Worm (Caenorhabditis elegans) whole organism, L4 larva: ENCODE data around the gene F59E12.17.
A peak's percentile ranks its signal among the peaks of the same experiment; 100 is the strongest.

Experiments
- F26F4.8 ChIP-seq: fragments of 200-800 bp; sonication (Bioruptor generic); conservative IDR thresholded peaks from 2 replicates; pipeline ENCODE4 v1.3.6; 2022; ENCODE audit warnings: missing genetic modification characterization, missing compliant biosample characterization
- F49E8.2 ChIP-seq: sonication (generic microtip); optimal IDR thresholded peaks from 2 replicates; lab custom pipeline; 2016; ENCODE audit warnings: missing compliant biosample characterization, mild to moderate bottlenecking, missing genetic modification characterization, borderline replicate concordance
- R02D3.7 ChIP-seq: fragments of 150-350 bp; sonication (generic microtip); optimal IDR thresholded peaks from 3 replicates; lab custom pipeline; 2014; ENCODE audit warnings: missing biosample characterization, missing genetic modification characterization
- T26A8.4 ChIP-seq: fragments of 200-800 bp; sonication (Bioruptor generic); IDR thresholded peaks from 2 replicates; pipeline ENCODE4 v1.3.6; 2022; ENCODE audit warnings: missing genetic modification characterization, missing compliant biosample characterization
- Y105C5A.15 ChIP-seq: fragments of 200-800 bp; sonication (Bioruptor generic); IDR thresholded peaks from 2 replicates; pipeline ENCODE4 v1.3.6; 2022; ENCODE audit warnings: missing genetic modification characterization, missing compliant biosample characterization
- Y75B8A.6 ChIP-seq: fragments of 200-800 bp; sonication (Bioruptor generic); IDR thresholded peaks from 2 replicates; pipeline ENCODE4 v1.3.6; 2022; ENCODE audit warnings: missing genetic modification reagents, missing genetic modification characterization, missing compliant biosample characterization
- ZK546.5 ChIP-seq, 2 experiments: sonication (generic microtip); optimal IDR thresholded peaks; 2 replicates each; lab custom pipeline; 2017; ENCODE audit warnings: missing biosample characterization in 2 of 2, missing genetic modification characterization in 2 of 2
- aha-1 ChIP-seq: fragments of 150-350 bp; peaks from one replicate; lab custom pipeline; 2014; ENCODE audit warnings: missing biosample characterization, missing genetic modification characterization
- arid-1 ChIP-seq: fragments of 200-800 bp; sonication (Bioruptor generic); conservative IDR thresholded peaks from 2 replicates; pipeline ENCODE4 v1.3.6; 2022; ENCODE audit warnings: missing genetic modification reagents, missing genetic modification characterization, missing compliant biosample characterization
- attf-4 ChIP-seq: sonication (generic microtip); optimal IDR thresholded peaks from 3 replicates; lab custom pipeline; 2017; ENCODE audit warnings: missing biosample characterization, missing genetic modification characterization
- ceh-28 ChIP-seq: fragments of 150-350 bp; optimal IDR thresholded peaks from 2 replicates; lab custom pipeline; 2014; ENCODE audit warnings: missing biosample characterization, missing genetic modification reagents, missing genetic modification characterization
- ceh-32 ChIP-seq: sonication (generic microtip); optimal IDR thresholded peaks from 2 replicates; lab custom pipeline; 2016; ENCODE audit warnings: mild to moderate bottlenecking, missing genetic modification characterization, missing compliant biosample characterization; ENCODE audit not compliant: poor library complexity
- ceh-82 ChIP-seq: sonication (generic microtip); optimal IDR thresholded peaks from 2 replicates; lab custom pipeline; 2017; ENCODE audit warnings: missing biosample characterization, missing genetic modification characterization
- cey-2 ChIP-seq: sonication (generic microtip); optimal IDR thresholded peaks from 3 replicates; lab custom pipeline; 2017; ENCODE audit warnings: missing genetic modification characterization, mild to moderate bottlenecking, missing compliant biosample characterization, antibody characterized with exemption, borderline replicate concordance; ENCODE audit not compliant: insufficient read depth
- daf-12 ChIP-seq: fragments of 150-350 bp; optimal IDR thresholded peaks from 2 replicates; lab custom pipeline; 2014; ENCODE audit warnings: missing biosample characterization, missing genetic modification reagents, missing genetic modification characterization
- daf-16 ChIP-seq, 3 experiments: sonication (generic microtip); optimal IDR thresholded peaks; 2 replicates each; lab custom pipeline; 2016 to 2017; ENCODE audit warnings: missing genetic modification characterization in 3 of 3, missing genetic modification reagents in 3 of 3, mild to moderate bottlenecking in 2 of 3, missing compliant biosample characterization in 2 of 3, missing biosample characterization in 1 of 3, moderate library complexity in 1 of 3
- daf-8 ChIP-seq: fragments of 200-800 bp; sonication (Bioruptor generic); IDR thresholded peaks from 2 replicates; pipeline ENCODE4 v1.3.6; 2022; ENCODE audit warnings: missing genetic modification characterization, missing compliant biosample characterization
- duxl-1 ChIP-seq: sonication (generic microtip); optimal IDR thresholded peaks from 2 replicates; lab custom pipeline; 2016; ENCODE audit warnings: mild to moderate bottlenecking, missing genetic modification characterization, moderate library complexity, missing compliant biosample characterization; ENCODE audit not compliant: poor library complexity
- dve-1 ChIP-seq: sonication (generic microtip); optimal IDR thresholded peaks from 2 replicates; lab custom pipeline; 2017; ENCODE audit warnings: antibody characterized with exemption, mild to moderate bottlenecking, missing genetic modification characterization, missing compliant biosample characterization; ENCODE audit not compliant: insufficient read depth
- egl-27 ChIP-seq: sonication (generic microtip); optimal IDR thresholded peaks from 3 replicates; lab custom pipeline; 2017; ENCODE audit warnings: missing biosample characterization, missing genetic modification reagents, missing genetic modification characterization
- egl-43 ChIP-seq: fragments of 200-800 bp; sonication (Bioruptor generic); IDR thresholded peaks from 2 replicates; pipeline ENCODE4 v1.3.6; 2022; ENCODE audit warnings: missing genetic modification reagents, missing genetic modification characterization, missing compliant biosample characterization
- fkh-10 ChIP-seq: fragments of 150-350 bp; optimal IDR thresholded peaks from 2 replicates; lab custom pipeline; 2014; ENCODE audit warnings: missing biosample characterization, missing genetic modification reagents, missing genetic modification characterization
- fos-1 ChIP-seq: fragments of 150-350 bp; optimal IDR thresholded peaks from 2 replicates; lab custom pipeline; 2014; ENCODE audit warnings: missing biosample characterization, missing genetic modification characterization
- hlh-11 ChIP-seq: fragments of 200-800 bp; sonication (Bioruptor generic); optimal IDR thresholded peaks from 2 replicates; lab custom pipeline; 2018; ENCODE audit warnings: mild to moderate bottlenecking, missing genetic modification characterization, missing compliant biosample characterization
- hlh-30 ChIP-seq: sonication (generic microtip); optimal IDR thresholded peaks from 2 replicates; lab custom pipeline; 2017; ENCODE audit warnings: antibody characterized with exemption, mild to moderate bottlenecking, missing genetic modification characterization, missing compliant biosample characterization; ENCODE audit not compliant: insufficient read depth
- jun-1 ChIP-seq: fragments of 150-350 bp; optimal IDR thresholded peaks from 2 replicates; lab custom pipeline; 2014; ENCODE audit warnings: missing biosample characterization, missing genetic modification reagents, missing genetic modification characterization
- lim-7 ChIP-seq: fragments of 200-800 bp; sonication (Bioruptor generic); IDR thresholded peaks from 2 replicates; pipeline ENCODE4 v1.3.6; 2022; ENCODE audit warnings: missing genetic modification characterization, missing compliant biosample characterization
- lin-13 ChIP-seq: fragments of 150-350 bp; optimal IDR thresholded peaks from 2 replicates; lab custom pipeline; 2014; ENCODE audit warnings: missing biosample characterization, missing genetic modification reagents, missing genetic modification characterization
- lin-38 ChIP-seq: fragments of 200-800 bp; sonication (Bioruptor generic); IDR thresholded peaks from 2 replicates; pipeline ENCODE4 v1.3.6; 2022; ENCODE audit warnings: missing genetic modification reagents, missing genetic modification characterization, missing compliant biosample characterization
- lir-3 ChIP-seq: sonication (generic microtip); optimal IDR thresholded peaks from 2 replicates; lab custom pipeline; 2016; ENCODE audit warnings: mild to moderate bottlenecking, missing genetic modification characterization, missing compliant biosample characterization
- madf-5 ChIP-seq, 2 experiments: fragments of 200-800 bp; sonication (Bioruptor generic); IDR thresholded peaks; 2 replicates each; pipeline ENCODE4 v1.3.6; 2022; ENCODE audit warnings: missing compliant biosample characterization in 2 of 2, missing genetic modification characterization in 2 of 2
- mdl-1 ChIP-seq, 2 experiments: fragments of 150-350 bp in 1 of 2; sonication (generic microtip) in 1 of 2; optimal IDR thresholded peaks; 2 replicates each; lab custom pipeline; 2014 to 2017; ENCODE audit warnings: missing biosample characterization in 2 of 2, missing genetic modification characterization in 2 of 2
- mxl-2 ChIP-seq: fragments of 200-800 bp; sonication (Bioruptor generic); conservative IDR thresholded peaks from 2 replicates; pipeline ENCODE4 v1.3.6; 2022; ENCODE audit warnings: missing genetic modification reagents, missing genetic modification characterization, missing compliant biosample characterization
- mxl-3 ChIP-seq: fragments of 200-800 bp; sonication (Bioruptor generic); optimal IDR thresholded peaks from 2 replicates; lab custom pipeline; 2018; ENCODE audit warnings: mild to moderate bottlenecking, missing genetic modification characterization, missing compliant biosample characterization
- nhr-10 ChIP-seq: fragments of 150-350 bp; optimal IDR thresholded peaks from 2 replicates; lab custom pipeline; 2014; ENCODE audit warnings: missing biosample characterization, missing genetic modification characterization
- nhr-11 ChIP-seq: fragments of 150-350 bp; optimal IDR thresholded peaks from 2 replicates; lab custom pipeline; 2014; ENCODE audit warnings: missing biosample characterization, missing genetic modification characterization
- nhr-237 ChIP-seq: sonication (generic microtip); optimal IDR thresholded peaks from 2 replicates; lab custom pipeline; 2017; ENCODE audit warnings: missing biosample characterization, missing genetic modification characterization
- nhr-25 ChIP-seq: sonication (generic microtip); optimal IDR thresholded peaks from 2 replicates; lab custom pipeline; 2017; ENCODE audit warnings: missing genetic modification characterization, mild to moderate bottlenecking, missing compliant biosample characterization, antibody characterized with exemption, moderate library complexity, borderline replicate concordance; ENCODE audit not compliant: insufficient read depth
- sdz-12 ChIP-seq: fragments of 200-800 bp; sonication (Bioruptor generic); optimal IDR thresholded peaks from 2 replicates; lab custom pipeline; 2018; ENCODE audit warnings: mild to moderate bottlenecking, missing genetic modification characterization, missing compliant biosample characterization
- set-16 ChIP-seq: fragments of 200-800 bp; sonication (Bioruptor generic); IDR thresholded peaks from 2 replicates; pipeline ENCODE4 v1.3.6; 2022; ENCODE audit warnings: missing genetic modification reagents, missing genetic modification characterization, missing compliant biosample characterization
- skn-1 ChIP-seq: fragments of 150-350 bp; optimal IDR thresholded peaks from 2 replicates; lab custom pipeline; 2014; ENCODE audit warnings: missing biosample characterization, missing genetic modification characterization
- snpc-4 ChIP-seq: fragments of 150-350 bp; optimal IDR thresholded peaks from 2 replicates; lab custom pipeline; 2014; ENCODE audit warnings: missing biosample characterization, missing genetic modification characterization
- tra-1 ChIP-seq: fragments of 200-800 bp; sonication (Bioruptor generic); IDR thresholded peaks from 2 replicates; pipeline ENCODE4 v1.3.6; 2022; ENCODE audit warnings: missing genetic modification reagents, missing genetic modification characterization, missing compliant biosample characterization
- unc-130 ChIP-seq: sonication (generic microtip); optimal IDR thresholded peaks from 2 replicates; lab custom pipeline; 2016; ENCODE audit warnings: missing genetic modification reagents, missing genetic modification characterization, missing compliant biosample characterization
- vab-7 ChIP-seq: fragments of 200-800 bp; sonication (Bioruptor generic); IDR thresholded peaks from 2 replicates; pipeline ENCODE4 v1.3.6; 2022; ENCODE audit warnings: missing genetic modification reagents, missing genetic modification characterization, missing compliant biosample characterization
- zag-1 ChIP-seq: fragments of 150-350 bp; optimal IDR thresholded peaks from 2 replicates; lab custom pipeline; 2014; ENCODE audit warnings: missing biosample characterization, missing genetic modification characterization
- zfp-3 ChIP-seq: fragments of 200-800 bp; sonication (Bioruptor generic); conservative IDR thresholded peaks from 2 replicates; pipeline ENCODE4 v1.3.6; 2022; ENCODE audit warnings: missing genetic modification reagents, missing genetic modification characterization, missing compliant biosample characterization
- zip-11 ChIP-seq: fragments of 200-800 bp; sonication (Bioruptor generic); IDR thresholded peaks from 2 replicates; pipeline ENCODE4 v1.3.6; 2022; ENCODE audit warnings: missing genetic modification characterization, missing compliant biosample characterization
- zip-2 ChIP-seq: fragments of 150-350 bp; optimal IDR thresholded peaks from 2 replicates; lab custom pipeline; 2014; ENCODE audit warnings: missing biosample characterization, missing genetic modification characterization
- ztf-7 ChIP-seq: fragments of 150-350 bp; optimal IDR thresholded peaks from 2 replicates; lab custom pipeline; 2014; ENCODE audit warnings: missing biosample characterization, missing genetic modification characterization

The F59E12.17 gene

DNA sequence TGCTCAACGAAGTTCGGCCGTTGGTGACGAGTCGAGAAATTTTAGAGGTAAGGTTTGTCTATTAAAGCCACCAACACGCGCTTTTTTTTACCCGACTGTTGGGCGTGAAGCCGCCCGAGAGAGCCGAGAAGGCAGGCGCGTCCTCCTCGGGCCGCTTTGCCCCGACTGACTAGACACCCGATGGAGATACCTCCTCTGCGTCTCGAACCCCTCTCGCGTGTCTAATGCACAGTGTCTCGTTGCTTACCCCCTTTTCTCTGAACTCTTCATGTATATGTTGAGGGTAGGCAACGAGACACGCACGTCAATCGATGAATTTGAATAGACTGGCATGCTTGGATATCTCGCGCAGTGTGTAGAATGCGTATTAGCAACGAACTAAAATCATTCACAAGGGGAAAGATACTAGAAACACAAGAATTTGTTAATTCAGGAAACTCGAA, 12.5 kb upstream of the F59E12.17 start (continued):
- TF ChIP-seq tra-1: peak; percentile 97
- TF ChIP-seq nhr-11 (tag; lab: Kevin White, UChicago): peak; percentile 81
- TF ChIP-seq hlh-11: peak; percentile 87
- no peak for TF ChIP-seq ceh-82 (tag; lab: Kevin White, UChicago)
- TF ChIP-seq zip-2 (tag; lab: Kevin White, UChicago): no peak
- peak; percentile 99 for TF ChIP-seq set-16 (GFP tag; lab: Robert Waterston, UW)
- peak; percentile 33 for TF ChIP-seq jun-1
- TF ChIP-seq unc-130 (GFP tag; lab: Kevin White, UChicago): peak; percentile 76
- peak; percentile 98 for TF ChIP-seq Y75B8A.6 (GFP tag; lab: Robert Waterston, UW)
- peak; percentile 89 for TF ChIP-seq hlh-30 (tag; lab: Kevin White, UChicago)
- peak; percentile 69 for TF ChIP-seq duxl-1 (tag; lab: Kevin White, UChicago)
- TF ChIP-seq Y105C5A.15 (GFP tag; lab: Robert Waterston, UW): peak; percentile 99
- peak; percentile 99 for TF ChIP-seq aha-1
- TF ChIP-seq cey-2 (tag; lab: Kevin White, UChicago): no peak
- peak; percentile 59 for TF ChIP-seq ceh-32 (tag; lab: Kevin White, UChicago)
- TF ChIP-seq daf-12 (tag; lab: Kevin White, UChicago): no peak
- peak; percentile 43 to 46 for TF ChIP-seq daf-16 (GFP tag; optimal IDR thresholded peaks at IDR 0.05; lab: Kevin White, UChicago)
- TF ChIP-seq daf-16 (tag; optimal IDR thresholded peaks at IDR 0.05; lab: Kevin White, UChicago): peak; percentile 72
- peak; percentile 88 for TF ChIP-seq mxl-3
- peak; percentile 57; the same call in 1 of the 2 replicates for TF ChIP-seq F26F4.8
- peak; percentile 72 for TF ChIP-seq lir-3
- peak; percentile 9 for TF ChIP-seq ztf-7
- TF ChIP-seq egl-27 (tag; lab: Kevin White, UChicago): peak; percentile 78
- TF ChIP-seq F49E8.2 (tag; lab: Kevin White, UChicago): peak; percentile 88
- TF ChIP-seq sdz-12 (GFP tag; lab: Kevin White, UChicago): peak; percentile 100
- TF ChIP-seq R02D3.7: no peak
- no peak for TF ChIP-seq fos-1 (tag; lab: Kevin White, UChicago)
- no peak for TF ChIP-seq attf-4
- peak; percentile 62 for TF ChIP-seq skn-1 (tag; lab: Kevin White, UChicago)
- TF ChIP-seq arid-1: peak; percentile 97
- peak; percentile 95 for TF ChIP-seq lim-7 (GFP tag; lab: Robert Waterston, UW)
- TF ChIP-seq mdl-1 (tag; optimal IDR thresholded peaks at IDR 0.05; lab: Kevin White, UChicago): peak; percentile 85 to 87
- TF ChIP-seq vab-7: peak; percentile 97
- peak; percentile 89 for TF ChIP-seq lin-38 (GFP tag; lab: Robert Waterston, UW)
- peak; percentile 51; the same call in 1 of the 2 replicates for TF ChIP-seq mxl-2 (GFP tag; lab: Robert Waterston, UW)
- TF ChIP-seq zag-1 (tag; lab: Kevin White, UChicago): peak; percentile 44
- TF ChIP-seq zip-11 (GFP tag; lab: Robert Waterston, UW): peak; percentile 67; the same call in 1 of the 2 replicates
- TF ChIP-seq madf-5 (GFP tag; IDR thresholded peaks at IDR 0.05; lab: Robert Waterston, UW): peak; percentile 95 to 98
- peak; percentile 98 for TF ChIP-seq zfp-3 (GFP tag; lab: Robert Waterston, UW)
- TF ChIP-seq egl-43 (GFP tag; lab: Robert Waterston, UW): peak; percentile 99
- TF ChIP-seq dve-1: peak; percentile 80
- TF ChIP-seq snpc-4 (tag; lab: Kevin White, UChicago): no peak
- peak; percentile 42 for TF ChIP-seq nhr-237 (tag; lab: Kevin White, UChicago)
- TF ChIP-seq ZK546.5 (tag; optimal IDR thresholded peaks at IDR 0.05; lab: Kevin White, UChicago): no peak
- TF ChIP-seq lin-13 (GFP tag; lab: Kevin White, UChicago): peak; percentile 76
- peak; percentile 85 for TF ChIP-seq fkh-10
- TF ChIP-seq daf-8 (GFP tag; lab: Robert Waterston, UW): peak; percentile 83; the same call in 1 of the 2 replicates
- peak; percentile 76 for TF ChIP-seq ceh-28 (tag; lab: Kevin White, UChicago)
- peak; percentile 77 for TF ChIP-seq nhr-10
- peak; percentile 2 for TF ChIP-seq nhr-25 (tag; lab: Kevin White, UChicago)
- peak; percentile 97 for TF ChIP-seq T26A8.4 (GFP tag; lab: Robert Waterston, UW)
